Fruit fly (Drosophila melanogaster) whole organism, embryonic: Measurements from ENCODE around the gene trk.
A peak's percentile ranks its signal among the peaks of the same experiment; 100 is the strongest.

Experiments used
- CG10959 ChIP-seq: fragments of 200-800 bp; sonication (Bioruptor generic); IDR thresholded peaks from 2 replicates; pipeline ENCODE4 v1.3.6; 2022; ENCODE audit warnings: missing biosample characterization, missing genetic modification characterization
- CG11695 ChIP-seq: fragments of 200-800 bp; sonication (Bioruptor generic); IDR thresholded peaks from 3 replicates; pipeline ENCODE4 v1.3.6; 2022; ENCODE audit warnings: missing biosample characterization, missing genetic modification characterization
- CG12236 ChIP-seq: fragments of 200-800 bp; sonication (Bioruptor generic); optimal IDR thresholded peaks from 2 replicates; lab custom pipeline; 2016; ENCODE audit warnings: missing biosample characterization, missing genetic modification characterization
- CG1529 ChIP-seq: fragments of 200-800 bp; sonication (Bioruptor generic); optimal IDR thresholded peaks from 3 replicates; lab custom pipeline; 2018; ENCODE audit warnings: missing biosample characterization, missing genetic modification characterization
- CG15479 ChIP-seq: fragments of 200-800 bp; sonication (Bioruptor generic); optimal IDR thresholded peaks from 3 replicates; lab custom pipeline; 2019; ENCODE audit warnings: missing biosample characterization, mild to moderate bottlenecking, missing genetic modification characterization, moderate library complexity
- CG17829 ChIP-seq: fragments of 200-800 bp; optimal IDR thresholded peaks from 2 replicates; lab custom pipeline; 2019; ENCODE audit warnings: missing biosample characterization, mild to moderate bottlenecking, missing genetic modification characterization, moderate library complexity
- CG18011 ChIP-seq: fragments of 200-800 bp; sonication (Bioruptor generic); optimal IDR thresholded peaks from 2 replicates; lab custom pipeline; 2017; ENCODE audit warnings: missing biosample characterization, missing genetic modification characterization, mild to moderate bottlenecking, moderate library complexity, missing genotype
- CG2120 ChIP-seq: fragments of 200-800 bp; sonication (Bioruptor generic); optimal IDR thresholded peaks from 3 replicates; lab custom pipeline; 2016; ENCODE audit warnings: missing biosample characterization, missing genetic modification characterization
- CG31388 ChIP-seq: fragments of 200-800 bp; sonication (Bioruptor generic); optimal IDR thresholded peaks from 2 replicates; lab custom pipeline; 2016; ENCODE audit warnings: missing biosample characterization, missing genetic modification characterization
- CG42726 ChIP-seq: fragments of 200-800 bp; sonication (Bioruptor generic); IDR thresholded peaks from 2 replicates; pipeline ENCODE4 v1.3.6; 2022; ENCODE audit warnings: missing biosample characterization, missing genetic modification characterization; ENCODE audit not compliant: partially characterized antibody
- CG4328 ChIP-seq: fragments of 200-800 bp; sonication (Bioruptor generic); optimal IDR thresholded peaks from 3 replicates; lab custom pipeline; 2017; ENCODE audit warnings: missing biosample characterization, missing genetic modification reagents, missing genetic modification characterization
- CG4404 ChIP-seq: fragments of 200-800 bp; sonication (Bioruptor generic); IDR thresholded peaks from 2 replicates; pipeline ENCODE4 v1.3.6; 2022; ENCODE audit warnings: missing biosample characterization, missing genetic modification characterization
- CG4617 ChIP-seq: fragments of 200-800 bp; sonication (Bioruptor generic); optimal IDR thresholded peaks from 3 replicates; lab custom pipeline; 2016; ENCODE audit warnings: missing biosample characterization, missing genetic modification characterization, borderline replicate concordance
- CG4730 ChIP-seq: fragments of 200-800 bp; sonication (Bioruptor generic); IDR thresholded peaks from 2 replicates; pipeline ENCODE4 v1.3.6; 2022; ENCODE audit warnings: missing biosample characterization, missing genetic modification characterization
- CG6765 ChIP-seq: fragments of 200-800 bp; sonication (Bioruptor generic); optimal IDR thresholded peaks from 3 replicates; lab custom pipeline; 2017; ENCODE audit warnings: missing biosample characterization, mild to moderate bottlenecking, missing genetic modification characterization
- CG7556 ChIP-seq: fragments of 200-800 bp; sonication (Bioruptor generic); optimal IDR thresholded peaks from 2 replicates; lab custom pipeline; 2017; ENCODE audit warnings: missing biosample characterization, mild to moderate bottlenecking, missing genetic modification characterization
- CG7839 ChIP-seq: fragments of 200-800 bp; sonication (Bioruptor generic); optimal IDR thresholded peaks from 3 replicates; lab custom pipeline; 2018; ENCODE audit warnings: missing biosample characterization, mild to moderate bottlenecking, missing genetic modification characterization, moderate library complexity
- CG8290 ChIP-seq, 3 experiments: fragments of 200-800 bp; sonication (Bioruptor generic); optimal IDR thresholded peaks; 2 replicates each; lab custom pipeline; 2016 to 2019; ENCODE audit warnings: missing biosample characterization in 3 of 3, missing genetic modification characterization in 3 of 3, mild to moderate bottlenecking in 2 of 3, moderate library complexity in 1 of 3
- CG8359 ChIP-seq: fragments of 200-800 bp; sonication (Bioruptor generic); optimal IDR thresholded peaks from 2 replicates; lab custom pipeline; 2017; ENCODE audit warnings: missing biosample characterization, mild to moderate bottlenecking, missing genetic modification characterization, borderline replicate concordance
- CG9437 ChIP-seq: fragments of 200-800 bp; sonication (Bioruptor generic); optimal IDR thresholded peaks from 2 replicates; lab custom pipeline; 2018; ENCODE audit warnings: missing biosample characterization, mild to moderate bottlenecking, missing genetic modification characterization
- Camta ChIP-seq: fragments of 200-800 bp; sonication (Bioruptor generic); optimal IDR thresholded peaks from 2 replicates; lab custom pipeline; 2016; ENCODE audit warnings: missing biosample characterization, missing genetic modification characterization
- Dp ChIP-seq: fragments of 200-800 bp; sonication (Bioruptor generic); optimal IDR thresholded peaks from 2 replicates; lab custom pipeline; 2018; ENCODE audit warnings: missing biosample characterization, mild to moderate bottlenecking, missing genetic modification characterization, moderate library complexity
- Fer3 ChIP-seq: fragments of 200-800 bp; sonication (Bioruptor generic); optimal IDR thresholded peaks from 2 replicates; lab custom pipeline; 2018; ENCODE audit warnings: missing biosample characterization, mild to moderate bottlenecking, missing genetic modification characterization, moderate library complexity
- HLH3B ChIP-seq: fragments of 200-800 bp; sonication (Bioruptor generic); IDR thresholded peaks from 2 replicates; pipeline ENCODE4 v1.3.6; 2022; ENCODE audit warnings: missing biosample characterization, missing genetic modification characterization
- HLH4C ChIP-seq: fragments of 200-800 bp; sonication (Bioruptor generic); IDR thresholded peaks from 3 replicates; pipeline ENCODE4 v1.3.6; 2022; ENCODE audit warnings: missing biosample characterization, missing genetic modification characterization; ENCODE audit not compliant: partially characterized antibody
- Hr39 ChIP-seq: fragments of >200 bp; optimal IDR thresholded peaks from 2 replicates; lab custom pipeline; 2017
- Poxn ChIP-seq: fragments of 200-800 bp; sonication (Bioruptor generic); IDR thresholded peaks from 2 replicates; pipeline ENCODE4 v1.3.6; 2022; ENCODE audit warnings: missing biosample characterization, missing genetic modification characterization
- Rfx ChIP-seq: fragments of 200-800 bp; sonication (Bioruptor generic); IDR thresholded peaks from 2 replicates; pipeline ENCODE4 v1.3.6; 2022; ENCODE audit warnings: missing biosample characterization, missing genetic modification characterization
- Sox102F ChIP-seq: fragments of 200-800 bp; sonication (Bioruptor generic); optimal IDR thresholded peaks from 2 replicates; lab custom pipeline; 2018; ENCODE audit warnings: missing biosample characterization, mild to moderate bottlenecking, missing genetic modification characterization, moderate library complexity
- YL-1 ChIP-seq: fragments of 200-800 bp; sonication (Bioruptor generic); optimal IDR thresholded peaks from 3 replicates; lab custom pipeline; 2017; ENCODE audit warnings: missing biosample characterization, mild to moderate bottlenecking, missing genetic modification characterization
- abd-A ChIP-seq: fragments of 200-800 bp; sonication (Bioruptor generic); optimal IDR thresholded peaks from 3 replicates; lab custom pipeline; 2019; ENCODE audit warnings: missing biosample characterization, mild to moderate bottlenecking, missing genetic modification characterization, moderate library complexity
- ase ChIP-seq: fragments of 200-800 bp; sonication (Bioruptor generic); IDR thresholded peaks from 3 replicates; pipeline ENCODE4 v1.3.6; 2022; ENCODE audit warnings: missing biosample characterization, missing genetic modification characterization
- ato ChIP-seq: fragments of 200-800 bp; sonication (Bioruptor generic); IDR thresholded peaks from 2 replicates; pipeline ENCODE4 v1.3.6; 2022; ENCODE audit warnings: missing biosample characterization, missing genetic modification characterization; ENCODE audit not compliant: partially characterized antibody
- bab2 ChIP-seq: fragments of 200-800 bp; sonication (Bioruptor generic); optimal IDR thresholded peaks from 2 replicates; lab custom pipeline; 2016; ENCODE audit warnings: missing biosample characterization, missing genetic modification characterization
- bsh ChIP-seq, 2 experiments: fragments of 200-800 bp; sonication (Bioruptor generic); optimal IDR thresholded peaks; 2 replicates each; lab custom pipeline; 2017 to 2018; ENCODE audit warnings: mild to moderate bottlenecking in 2 of 2, missing biosample characterization in 2 of 2, missing genetic modification characterization in 2 of 2, moderate library complexity in 1 of 2
- crol ChIP-seq: fragments of 200-800 bp; sonication (Bioruptor generic); IDR thresholded peaks from 2 replicates; pipeline ENCODE4 v1.3.6; 2022; ENCODE audit warnings: missing biosample characterization, missing genetic modification characterization
- dati ChIP-seq: fragments of 200-800 bp; sonication (Bioruptor generic); IDR thresholded peaks from 2 replicates; pipeline ENCODE4 v1.3.6; 2022; ENCODE audit warnings: missing biosample characterization, missing genetic modification characterization
- dimm ChIP-seq: fragments of 200-800 bp; sonication (Bioruptor generic); IDR thresholded peaks from 2 replicates; pipeline ENCODE4 v1.3.6; 2022; ENCODE audit warnings: missing biosample characterization, missing genetic modification characterization
- fd3F ChIP-seq: fragments of 200-800 bp; sonication (Bioruptor generic); optimal IDR thresholded peaks from 2 replicates; lab custom pipeline; 2018; ENCODE audit warnings: missing biosample characterization, mild to moderate bottlenecking, missing genetic modification characterization, moderate library complexity
- fd96Cb ChIP-seq: fragments of 200-800 bp; sonication (Bioruptor generic); optimal IDR thresholded peaks from 2 replicates; lab custom pipeline; 2018; ENCODE audit warnings: missing biosample characterization, mild to moderate bottlenecking, missing genetic modification characterization, moderate library complexity
- jigr1 ChIP-seq: fragments of 200-800 bp; sonication (Bioruptor generic); IDR thresholded peaks from 3 replicates; pipeline ENCODE4 v1.3.6; 2022; ENCODE audit warnings: missing biosample characterization, missing genetic modification characterization
- jumu ChIP-seq: fragments of 200-800 bp; sonication (Bioruptor generic); optimal IDR thresholded peaks from 3 replicates; lab custom pipeline; 2016; ENCODE audit warnings: missing biosample characterization, missing genetic modification characterization
- kni ChIP-seq: fragments of 200-800 bp; sonication (Bioruptor generic); optimal IDR thresholded peaks from 3 replicates; lab custom pipeline; 2017; ENCODE audit warnings: mild to moderate bottlenecking, missing biosample characterization, missing genetic modification reagents, missing genetic modification characterization
- pb ChIP-seq: fragments of 200-800 bp; sonication (Bioruptor generic); optimal IDR thresholded peaks from 3 replicates; lab custom pipeline; 2016; ENCODE audit warnings: missing biosample characterization, missing genetic modification characterization
- row ChIP-seq: fragments of 200-800 bp; sonication (Bioruptor generic); IDR thresholded peaks from 3 replicates; pipeline ENCODE4 v1.3.6; 2022; ENCODE audit warnings: missing biosample characterization, missing genetic modification characterization
- sens-2 ChIP-seq: fragments of 200-800 bp; sonication (Bioruptor generic); IDR thresholded peaks from 2 replicates; pipeline ENCODE4 v1.3.6; 2022; ENCODE audit warnings: missing biosample characterization, missing genetic modification characterization
- seq ChIP-seq: fragments of 200-800 bp; sonication (Bioruptor generic); IDR thresholded peaks from 2 replicates; pipeline ENCODE4 v1.3.6; 2022; ENCODE audit warnings: missing biosample characterization, missing genetic modification characterization
- sna ChIP-seq: fragments of 200-800 bp; sonication (Bioruptor generic); IDR thresholded peaks from 2 replicates; pipeline ENCODE4 v1.3.6; 2022; ENCODE audit warnings: missing biosample characterization, missing genetic modification characterization; ENCODE audit not compliant: partially characterized antibody
- vvl ChIP-seq: fragments of 200-800 bp; sonication (Bioruptor generic); IDR thresholded peaks from 2 replicates; pipeline ENCODE4 v1.3.6; 2022; ENCODE audit warnings: missing biosample characterization, missing genetic modification characterization
- wor ChIP-seq: fragments of 200-800 bp; sonication (Bioruptor generic); IDR thresholded peaks from 2 replicates; pipeline ENCODE4 v1.3.6; 2022; ENCODE audit warnings: missing biosample characterization, missing genetic modification characterization
- zf30C ChIP-seq: fragments of 200-800 bp; sonication (Bioruptor generic); optimal IDR thresholded peaks from 3 replicates; lab custom pipeline; 2018; ENCODE audit warnings: missing biosample characterization, mild to moderate bottlenecking, missing genetic modification characterization

trk gene

DNA sequence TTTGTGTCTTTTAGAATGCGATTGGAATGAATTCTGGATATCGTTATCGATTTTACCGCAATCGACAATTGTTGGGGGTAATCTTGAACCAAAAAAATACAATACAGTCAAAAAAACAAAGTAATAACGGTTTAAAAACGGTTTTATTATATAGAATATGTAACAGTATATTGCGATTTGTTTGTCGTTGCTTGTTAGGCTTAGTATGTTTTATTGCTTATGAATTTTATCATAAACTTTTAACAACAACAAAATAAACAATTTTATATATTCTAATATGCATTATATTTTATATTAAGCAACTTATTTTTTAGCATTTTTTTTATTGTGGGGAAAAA, 27.7 kb upstream of the trk start, which contains the start of gene CYLD (continued):
- TF ChIP-seq Sox102F (GFP tag; lab: Kevin White, UChicago) (peak; percentile 84), Rfx (GFP tag; lab: Robert Waterston, UW) (peak; percentile 74; the same call in 1 of the 2 replicates), CG4730 (no peak), sna (GFP tag; lab: Robert Waterston, UW) (no peak), crol (GFP tag; lab: Robert Waterston, UW) (no peak), kni (no peak), CG4404 (no peak), zf30C (GFP tag; lab: Kevin White, UChicago) (peak; percentile 86), CG1529 (GFP tag; lab: Kevin White, UChicago) (peak; percentile 25), CG6765 (GFP tag; lab: Kevin White, UChicago) (peak; percentile 18), vvl (GFP tag; lab: Robert Waterston, UW) (peak; percentile 87), row (GFP tag; lab: Robert Waterston, UW) (peak; percentile 77), jigr1 (GFP tag; lab: Robert Waterston, UW) (no peak), CG7839 (tag; lab: Kevin White, UChicago) (peak; percentile 80), ase (no peak; the same call in 2 of the 3 replicates), CG8290 (GFP tag; optimal IDR thresholded peaks at IDR 0.05; lab: Kevin White, UChicago) (peak; percentile 4), CG8290 (tag; optimal IDR thresholded peaks at IDR 0.05; lab: Kevin White, UChicago) (peak in 1 of 2 experiments; percentile 75), HLH3B (GFP tag; lab: Robert Waterston, UW) (peak; percentile 44; the same call in 1 of the 2 replicates), bab2 (GFP tag; lab: Kevin White, UChicago) (peak; percentile 17), seq (GFP tag; lab: Robert Waterston, UW) (peak; percentile 41; the same call in 1 of the 2 replicates), bsh (GFP tag; optimal IDR thresholded peaks at IDR 0.05; lab: Kevin White, UChicago) (peak in 1 of 2 experiments; percentile 83), CG9437 (GFP tag; lab: Kevin White, UChicago) (peak; percentile 50), Poxn (GFP tag; lab: Robert Waterston, UW) (no peak), ato (GFP tag; lab: Robert Waterston, UW) (no peak), CG7556 (GFP tag; lab: Kevin White, UChicago) (peak; percentile 72), Hr39 (lab: Kevin White, UChicago) (no peak), CG42726 (GFP tag; lab: Robert Waterston, UW) (no peak), fd3F (GFP tag; lab: Kevin White, UChicago) (peak; percentile 51), fd96Cb (tag; lab: Kevin White, UChicago) (peak; percentile 54), jumu (GFP tag; lab: Kevin White, UChicago) (no peak), CG2120 (GFP tag; lab: Kevin White, UChicago) (peak; percentile 76), Camta (GFP tag; lab: Kevin White, UChicago) (peak; percentile 5), Fer3 (tag; lab: Kevin White, UChicago) (peak; percentile 75), wor (GFP tag; lab: Robert Waterston, UW) (peak; percentile 30; the same call in 1 of the 2 replicates), CG31388 (GFP tag; lab: Kevin White, UChicago) (peak; percentile 19), CG4328 (no peak), CG17829 (tag; lab: Kevin White, UChicago) (peak; percentile 85), abd-A (tag; lab: Kevin White, UChicago) (no peak), CG8359 (GFP tag; lab: Kevin White, UChicago) (no peak), CG10959 (GFP tag; lab: Robert Waterston, UW) (no peak), CG4617 (GFP tag; lab: Kevin White, UChicago) (peak; percentile 33), CG15479 (GFP tag; lab: Kevin White, UChicago) (no peak), Dp (GFP tag; lab: Kevin White, UChicago) (peak; percentile 15), dati (GFP tag; lab: Robert Waterston, UW) (no peak), YL-1 (GFP tag; lab: Kevin White, UChicago) (no peak), CG12236 (GFP tag; lab: Kevin White, UChicago) (no peak), CG18011 (GFP tag; lab: Kevin White, UChicago) (no peak), sens-2 (GFP tag; lab: Robert Waterston, UW) (no peak), HLH4C (GFP tag; lab: Robert Waterston, UW) (no peak; the same call in 1 of the 3 replicates), dimm (GFP tag; lab: Robert Waterston, UW) (no peak), pb (GFP tag; lab: Kevin White, UChicago) (no peak), CG11695 (GFP tag; lab: Robert Waterston, UW) (peak; percentile 75)
